Worm (Caenorhabditis elegans) whole organism, young adult: ENCODE data around the gene pitr-3.

ENCODE experiments used
- B0261.1 ChIP-seq: sonication (generic microtip); optimal IDR thresholded peaks from 2 replicates; lab custom pipeline; 2016; ENCODE audit warnings: mild to moderate bottlenecking, missing genetic modification characterization, moderate library complexity, missing compliant biosample characterization
- F10E7.11 ChIP-seq: sonication (generic microtip); optimal IDR thresholded peaks from 2 replicates; lab custom pipeline; 2017; ENCODE audit warnings: mild to moderate bottlenecking, missing genetic modification characterization, moderate library complexity, missing compliant biosample characterization
- F23B12.7 ChIP-seq: sonication (generic microtip); optimal IDR thresholded peaks from 2 replicates; lab custom pipeline; 2017; ENCODE audit warnings: missing genetic modification characterization, mild to moderate bottlenecking, missing compliant biosample characterization, antibody characterized with exemption, moderate library complexity; ENCODE audit not compliant: insufficient read depth
- F37B4.10 ChIP-seq: fragments of 200-800 bp; sonication (Bioruptor generic); IDR thresholded peaks from 2 replicates; pipeline ENCODE4 v1.3.6; 2022; ENCODE audit warnings: missing genetic modification characterization, missing compliant biosample characterization
- F57C9.4 ChIP-seq: sonication (generic microtip); optimal IDR thresholded peaks from 2 replicates; lab custom pipeline; 2017; ENCODE audit warnings: mild to moderate bottlenecking, missing genetic modification characterization, missing compliant biosample characterization
- K11D2.4 ChIP-seq: fragments of 200-800 bp; sonication (Bioruptor generic); IDR thresholded peaks from 2 replicates; pipeline ENCODE4 v1.3.6; 2022; ENCODE audit warnings: missing genetic modification reagents, missing genetic modification characterization, missing compliant biosample characterization
- K12H6.12 ChIP-seq: fragments of 200-800 bp; sonication (Bioruptor generic); optimal IDR thresholded peaks from 2 replicates; lab custom pipeline; 2018; ENCODE audit warnings: mild to moderate bottlenecking, missing genetic modification characterization, missing compliant biosample characterization
- T07F8.4 ChIP-seq: sonication (generic microtip); optimal IDR thresholded peaks from 2 replicates; lab custom pipeline; 2016; ENCODE audit warnings: mild to moderate bottlenecking, missing genetic modification characterization, moderate library complexity, missing compliant biosample characterization
- T26A5.8 ChIP-seq: sonication (generic microtip); optimal IDR thresholded peaks from 2 replicates; lab custom pipeline; 2016; ENCODE audit warnings: missing genetic modification characterization, missing compliant biosample characterization
- Y53F4B.3 ChIP-seq: fragments of 200-800 bp; sonication (Bioruptor generic); IDR thresholded peaks from 2 replicates; pipeline ENCODE4 v1.3.6; 2022; ENCODE audit warnings: missing genetic modification reagents, missing genetic modification characterization, missing compliant biosample characterization
- ZK185.1 ChIP-seq: sonication (generic microtip); optimal IDR thresholded peaks from 2 replicates; lab custom pipeline; 2016; ENCODE audit warnings: mild to moderate bottlenecking, missing genetic modification characterization, missing compliant biosample characterization; ENCODE audit not compliant: poor library complexity, severe bottlenecking
- aptf-3 ChIP-seq: fragments of 200-800 bp; sonication (Bioruptor generic); IDR thresholded peaks from 2 replicates; pipeline ENCODE4 v1.3.6; 2022; ENCODE audit warnings: missing genetic modification characterization, missing compliant biosample characterization
- atf-7 ChIP-seq: sonication (generic microtip); optimal IDR thresholded peaks from 2 replicates; lab custom pipeline; 2017; ENCODE audit warnings: mild to moderate bottlenecking, missing genetic modification characterization, missing compliant biosample characterization
- ceh-100 ChIP-seq: fragments of 200-800 bp; sonication (Bioruptor generic); IDR thresholded peaks from 2 replicates; pipeline ENCODE4 v1.3.6; 2022; ENCODE audit warnings: missing genetic modification reagents, missing genetic modification characterization, missing compliant biosample characterization
- ceh-91 ChIP-seq: fragments of 200-800 bp; sonication (Bioruptor generic); IDR thresholded peaks from 2 replicates; pipeline ENCODE4 v1.3.6; 2022; ENCODE audit warnings: missing genetic modification reagents, missing genetic modification characterization, missing compliant biosample characterization
- die-1 ChIP-seq: sonication (generic microtip); optimal IDR thresholded peaks from 2 replicates; lab custom pipeline; 2016; ENCODE audit warnings: missing genotype, mild to moderate bottlenecking, missing genetic modification characterization, missing compliant biosample characterization
- ets-4 ChIP-seq: fragments of 200-800 bp; sonication (Bioruptor generic); optimal IDR thresholded peaks from 2 replicates; lab custom pipeline; 2018; ENCODE audit warnings: mild to moderate bottlenecking, missing genetic modification characterization, missing compliant biosample characterization
- him-1 ChIP-seq: sonication (generic microtip); optimal IDR thresholded peaks from 2 replicates; lab custom pipeline; 2016; ENCODE audit warnings: missing genotype, missing genetic modification reagents, missing genetic modification characterization, missing compliant biosample characterization
- hmg-20 ChIP-seq: fragments of 200-800 bp; sonication (Bioruptor generic); IDR thresholded peaks from 2 replicates; pipeline ENCODE4 v1.3.6; 2022; ENCODE audit warnings: missing genetic modification reagents, missing genetic modification characterization, missing compliant biosample characterization
- lag-1 ChIP-seq: fragments of 200-800 bp; sonication (Bioruptor generic); IDR thresholded peaks from 2 replicates; pipeline ENCODE4 v1.3.6; 2022; ENCODE audit warnings: missing genetic modification reagents, missing genetic modification characterization, missing compliant biosample characterization
- lsl-1 ChIP-seq: fragments of 200-800 bp; sonication (Bioruptor generic); optimal IDR thresholded peaks from 2 replicates; lab custom pipeline; 2018; ENCODE audit warnings: mild to moderate bottlenecking, missing genetic modification characterization, moderate library complexity, missing compliant biosample characterization
- lsy-27 ChIP-seq: sonication (generic microtip); optimal IDR thresholded peaks from 2 replicates; lab custom pipeline; 2017; ENCODE audit warnings: missing genetic modification characterization, mild to moderate bottlenecking, missing compliant biosample characterization, antibody characterized with exemption, missing genotype, borderline replicate concordance; ENCODE audit not compliant: insufficient read depth
- mel-28 ChIP-seq: sonication (generic microtip); optimal IDR thresholded peaks from 2 replicates; lab custom pipeline; 2016; ENCODE audit warnings: borderline replicate concordance, mild to moderate bottlenecking, missing genetic modification characterization, missing compliant biosample characterization
- mes-4 ChIP-seq: sonication (generic microtip); optimal IDR thresholded peaks from 2 replicates; lab custom pipeline; 2016; ENCODE audit warnings: missing genotype, missing genetic modification characterization, missing compliant biosample characterization
- mxl-1 ChIP-seq: sonication (generic microtip); optimal IDR thresholded peaks from 2 replicates; lab custom pipeline; 2016; ENCODE audit warnings: missing genetic modification characterization, missing compliant biosample characterization
- nhr-27 ChIP-seq: fragments of 200-800 bp; sonication (Bioruptor generic); optimal IDR thresholded peaks from 2 replicates; lab custom pipeline; 2018; ENCODE audit warnings: mild to moderate bottlenecking, missing genetic modification characterization, moderate library complexity, missing compliant biosample characterization
- nhr-80 ChIP-seq: sonication (generic microtip); optimal IDR thresholded peaks from 2 replicates; lab custom pipeline; 2016; ENCODE audit warnings: missing genetic modification characterization, missing compliant biosample characterization
- pbrm-1 ChIP-seq: fragments of 200-800 bp; sonication (Bioruptor generic); IDR thresholded peaks from 2 replicates; pipeline ENCODE4 v1.3.6; 2022; ENCODE audit warnings: missing genetic modification reagents, missing genetic modification characterization, missing compliant biosample characterization
- snpc-1.1 ChIP-seq: sonication (generic microtip); optimal IDR thresholded peaks from 2 replicates; lab custom pipeline; 2017; ENCODE audit warnings: missing genetic modification characterization, mild to moderate bottlenecking, missing compliant biosample characterization, antibody characterized with exemption, moderate library complexity, missing genotype, missing genetic modification reagents; ENCODE audit not compliant: insufficient read depth
- snpc-3.4 ChIP-seq: sonication (generic microtip); optimal IDR thresholded peaks from 2 replicates; lab custom pipeline; 2017; ENCODE audit warnings: missing genetic modification characterization, mild to moderate bottlenecking, missing compliant biosample characterization, antibody characterized with exemption, moderate library complexity, missing genotype, missing genetic modification reagents
- snpc-4 ChIP-seq, 5 experiments: fragments of 150-350 bp in 1 of 5; sonication (generic microtip) in 4 of 5; optimal IDR thresholded peaks; 2 replicates each; lab custom pipeline; 2014 to 2018; ENCODE audit warnings: missing genetic modification characterization in 5 of 5, missing biosample characterization in 3 of 5, antibody characterized with exemption in 2 of 5, mild to moderate bottlenecking in 2 of 5, missing compliant biosample characterization in 2 of 5, missing genotype in 2 of 5, moderate library complexity in 2 of 5, missing genetic modification reagents in 1 of 5
- tbp1 ChIP-seq: fragments of 200-800 bp; sonication (Bioruptor generic); optimal IDR thresholded peaks from 2 replicates; lab custom pipeline; 2018; ENCODE audit warnings: mild to moderate bottlenecking, missing genetic modification characterization, missing compliant biosample characterization
- tbx-9 ChIP-seq: sonication (generic microtip); optimal IDR thresholded peaks from 2 replicates; lab custom pipeline; 2016; ENCODE audit warnings: borderline replicate concordance, missing genetic modification characterization, inconsistent platforms, missing compliant biosample characterization
- unc-130 ChIP-seq: sonication (generic microtip); optimal IDR thresholded peaks from 2 replicates; lab custom pipeline; 2016; ENCODE audit warnings: missing genetic modification reagents, missing genetic modification characterization, missing compliant biosample characterization
- xnd-1 ChIP-seq: sonication (generic microtip); optimal IDR thresholded peaks from 2 replicates; lab custom pipeline; 2016; ENCODE audit warnings: missing genotype, missing genetic modification reagents, missing genetic modification characterization, missing compliant biosample characterization
- zfh-2 ChIP-seq: fragments of 200-800 bp; sonication (Bioruptor generic); conservative IDR thresholded peaks from 2 replicates; pipeline ENCODE4 v1.3.6; 2022; ENCODE audit warnings: missing genetic modification reagents, missing genetic modification characterization, missing compliant biosample characterization
- zim-3 ChIP-seq: sonication (generic microtip); optimal IDR thresholded peaks from 2 replicates; lab custom pipeline; 2017; ENCODE audit warnings: mild to moderate bottlenecking, missing genetic modification characterization, moderate library complexity, missing compliant biosample characterization
- ztf-26 ChIP-seq: sonication (generic microtip); optimal IDR thresholded peaks from 2 replicates; lab custom pipeline; 2017; ENCODE audit warnings: missing genetic modification characterization, missing compliant biosample characterization
- ztf-28 ChIP-seq: fragments of 200-800 bp; sonication (Bioruptor generic); IDR thresholded peaks from 2 replicates; pipeline ENCODE4 v1.3.6; 2022; ENCODE audit warnings: missing genetic modification reagents, missing genetic modification characterization, missing compliant biosample characterization
- ztf-3 ChIP-seq: fragments of 200-800 bp; sonication (Bioruptor generic); optimal IDR thresholded peaks from 2 replicates; lab custom pipeline; 2018; ENCODE audit warnings: mild to moderate bottlenecking, missing genetic modification characterization, missing compliant biosample characterization
- ztf-6 ChIP-seq: fragments of 200-800 bp; sonication (Bioruptor generic); IDR thresholded peaks from 2 replicates; pipeline ENCODE4 v1.3.6; 2022; ENCODE audit warnings: missing genetic modification reagents, missing genetic modification characterization, missing compliant biosample characterization

Gene pitr-3

ce11 chrV:9157597-9157996, 16.4 kb upstream of the pitr-3 start:
- TF ChIP-seq hmg-20 (GFP tag; lab: Robert Waterston, UW): no peak
- TF ChIP-seq lsy-27 (tag; lab: Kevin White, UChicago): no peak
- TF ChIP-seq ztf-3 (GFP tag; lab: Kevin White, UChicago): no peak
- no peak for TF ChIP-seq xnd-1 (tag; lab: Kevin White, UChicago)
- no peak for TF ChIP-seq pbrm-1 (GFP tag; lab: Robert Waterston, UW)
- TF ChIP-seq nhr-27 (tag; lab: Kevin White, UChicago): no peak
- no peak for TF ChIP-seq him-1 (tag; lab: Kevin White, UChicago)
- no peak for TF ChIP-seq F23B12.7 (tag; lab: Kevin White, UChicago)
- no peak for TF ChIP-seq mxl-1 (tag; lab: Kevin White, UChicago)
- TF ChIP-seq F57C9.4 (tag; lab: Kevin White, UChicago): no peak

ce11 chrV:9156679-9157078, 15.5 kb upstream of the pitr-3 start, which contains the start of gene B0222.15:
TSS of gene B0222.15 (minus strand) at chrV:9156779.
- TF ChIP-seq hmg-20 (GFP tag; lab: Robert Waterston, UW): no peak
- TF ChIP-seq lsl-1: no peak

ce11 chrV:9155616-9156015, 14.4 kb upstream of the pitr-3 start:
- no peak for TF ChIP-seq ZK185.1 (tag; lab: Kevin White, UChicago)
- no peak for TF ChIP-seq tbp1
- no peak for TF ChIP-seq ceh-100 (GFP tag; lab: Robert Waterston, UW)
- peak; percentile 5 for TF ChIP-seq ztf-26 (tag; lab: Kevin White, UChicago)
- no peak for TF ChIP-seq unc-130
- TF ChIP-seq, all 124 proteins: peak for 1

DNA sequence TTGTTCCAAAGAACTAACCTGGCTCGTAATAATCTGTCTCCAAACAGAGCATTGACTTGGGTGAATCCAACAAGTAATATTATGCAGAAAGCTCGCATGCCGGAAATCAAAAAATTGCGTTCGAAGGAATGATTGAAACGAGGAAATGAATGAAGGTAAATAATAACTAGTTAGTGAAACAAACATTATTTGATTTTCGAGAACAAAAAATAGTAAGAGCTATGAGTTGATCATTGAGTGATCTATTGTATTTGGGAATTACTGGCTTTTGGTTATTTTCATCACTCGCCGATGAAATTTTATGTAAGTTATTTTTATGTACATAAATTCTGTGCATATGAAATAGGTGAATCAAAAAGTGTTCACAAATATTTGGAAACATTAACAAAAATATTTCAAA, 13.6 kb upstream of the pitr-3 start, which contains the start of gene B0222.5:
Gene B0222.5, minus strand, starts transcription at position 101 of the 400 bp plus-strand sequence.
- TF ChIP-seq snpc-1.1 (tag; lab: Kevin White, UChicago): no peak
- no peak for TF ChIP-seq unc-130
- no peak for TF ChIP-seq F37B4.10 (GFP tag; lab: Robert Waterston, UW)
- no peak for TF ChIP-seq mel-28 (tag; lab: Kevin White, UChicago)
- no peak for TF ChIP-seq snpc-4 (GFP tag; optimal IDR thresholded peaks at IDR 0.05; lab: Kevin White, UChicago)
- TF ChIP-seq snpc-4 (tag; optimal IDR thresholded peaks at IDR 0.05; lab: Kevin White, UChicago): no peak
- no peak for TF ChIP-seq snpc-3.4 (tag; lab: Kevin White, UChicago)
- TF ChIP-seq zfh-2 (GFP tag; lab: Robert Waterston, UW): no peak
- no peak for TF ChIP-seq F57C9.4 (tag; lab: Kevin White, UChicago)
- no peak for TF ChIP-seq mes-4
- TF ChIP-seq ceh-91 (GFP tag; lab: Robert Waterston, UW): no peak
- TF ChIP-seq ztf-28: no peak
- no peak for TF ChIP-seq ets-4 (GFP tag; lab: Kevin White, UChicago)
- TF ChIP-seq tbx-9 (tag; lab: Kevin White, UChicago): no peak
- no peak for TF ChIP-seq T07F8.4 (tag; lab: Kevin White, UChicago)
- TF ChIP-seq Y53F4B.3 (GFP tag; lab: Robert Waterston, UW): no peak
- TF ChIP-seq T26A5.8 (tag; lab: Kevin White, UChicago): no peak

DNA sequence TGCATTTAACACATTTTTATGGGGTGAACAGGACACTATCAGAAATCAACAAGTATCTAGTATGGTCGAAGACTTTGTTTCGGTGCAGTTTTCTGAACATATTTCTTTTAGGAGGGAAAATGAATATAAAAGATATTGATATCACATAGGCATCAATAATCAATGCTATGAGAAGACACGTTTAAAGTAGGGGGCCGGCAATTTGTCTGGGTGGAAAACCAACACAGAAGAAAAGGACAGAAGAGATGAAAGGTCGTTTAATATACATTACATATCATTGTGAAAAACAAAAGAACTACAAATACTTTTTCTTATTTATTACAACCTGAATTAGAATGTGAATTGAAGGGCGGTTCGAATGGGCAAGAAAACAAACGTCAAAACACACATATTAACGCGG, 11.1 kb upstream of the pitr-3 start:
- TF ChIP-seq ztf-28 (no peak), K11D2.4 (GFP tag; lab: Robert Waterston, UW) (no peak), ztf-26 (tag; lab: Kevin White, UChicago) (no peak), nhr-80 (tag; lab: Kevin White, UChicago) (no peak), aptf-3 (no peak), lag-1 (GFP tag; lab: Robert Waterston, UW) (no peak), K12H6.12 (tag; lab: Kevin White, UChicago) (no peak), atf-7 (tag; lab: Kevin White, UChicago) (no peak), F10E7.11 (no peak), ZK185.1 (tag; lab: Kevin White, UChicago) (no peak), ztf-6 (GFP tag; lab: Robert Waterston, UW) (no peak), zim-3 (tag; lab: Kevin White, UChicago) (no peak), die-1 (tag; lab: Kevin White, UChicago) (no peak), B0261.1 (tag; lab: Kevin White, UChicago) (no peak)
